Fruit fly (Drosophila melanogaster) whole organism, embryonic: ENCODE measurements around the gene Spt6.

Experiments
- Abd-B ChIP-seq: fragments of 200-800 bp; sonication (Bioruptor generic); optimal IDR thresholded peaks from 2 replicates; lab custom pipeline; 2018; ENCODE audit warnings: missing biosample characterization, mild to moderate bottlenecking, missing genetic modification characterization, moderate library complexity
- Bgb ChIP-seq: fragments of 200-800 bp; sonication (Bioruptor generic); IDR thresholded peaks from 2 replicates; pipeline ENCODE4 v1.3.6; 2022; ENCODE audit warnings: missing biosample characterization, missing genetic modification characterization; ENCODE audit not compliant: partially characterized antibody
- BtbVII ChIP-seq: fragments of 200-800 bp; sonication (Bioruptor generic); optimal IDR thresholded peaks from 3 replicates; lab custom pipeline; 2017; ENCODE audit warnings: missing biosample characterization, mild to moderate bottlenecking, missing genetic modification characterization
- CG11696 ChIP-seq: fragments of 200-800 bp; sonication (Bioruptor generic); IDR thresholded peaks from 2 replicates; pipeline ENCODE4 v1.3.6; 2022; ENCODE audit warnings: missing biosample characterization, missing genetic modification characterization
- CG12299 ChIP-seq: fragments of 200-800 bp; sonication (Bioruptor generic); optimal IDR thresholded peaks from 2 replicates; lab custom pipeline; 2018; ENCODE audit warnings: missing biosample characterization, mild to moderate bottlenecking, missing genetic modification characterization
- CG1233 ChIP-seq: fragments of 200-800 bp; sonication (Bioruptor generic); optimal IDR thresholded peaks from 4 replicates; lab custom pipeline; 2018; ENCODE audit warnings: missing biosample characterization, mild to moderate bottlenecking, missing genetic modification characterization
- CG12744 ChIP-seq: fragments of 200-800 bp; sonication (Bioruptor generic); optimal IDR thresholded peaks from 2 replicates; lab custom pipeline; 2016; ENCODE audit warnings: missing biosample characterization, missing genetic modification characterization
- CG14441 ChIP-seq: fragments of 200-800 bp; sonication (Bioruptor generic); IDR thresholded peaks from 2 replicates; pipeline ENCODE4 v1.3.6; 2022; ENCODE audit warnings: missing biosample characterization, missing genetic modification characterization
- CG15073 ChIP-seq: fragments of 200-800 bp; sonication (Bioruptor generic); optimal IDR thresholded peaks from 2 replicates; lab custom pipeline; 2016; ENCODE audit warnings: missing biosample characterization, missing genetic modification characterization
- CG17829 ChIP-seq: fragments of 200-800 bp; optimal IDR thresholded peaks from 2 replicates; lab custom pipeline; 2019; ENCODE audit warnings: missing biosample characterization, mild to moderate bottlenecking, missing genetic modification characterization, moderate library complexity
- CG17912 ChIP-seq: fragments of 200-800 bp; sonication (Bioruptor generic); optimal IDR thresholded peaks from 2 replicates; lab custom pipeline; 2018; ENCODE audit warnings: missing biosample characterization, mild to moderate bottlenecking, missing genetic modification characterization
- CG1832 ChIP-seq: fragments of 200-800 bp; sonication (Bioruptor generic); optimal IDR thresholded peaks from 2 replicates; lab custom pipeline; 2017; ENCODE audit warnings: missing biosample characterization, mild to moderate bottlenecking, missing genetic modification characterization, inconsistent platforms
- CG31365 ChIP-seq: fragments of 200-800 bp; sonication (Bioruptor generic); optimal IDR thresholded peaks from 2 replicates; lab custom pipeline; 2018; ENCODE audit warnings: missing biosample characterization, mild to moderate bottlenecking, missing genetic modification characterization
- CG3281 ChIP-seq: fragments of 200-800 bp; sonication (Bioruptor generic); optimal IDR thresholded peaks from 3 replicates; lab custom pipeline; 2017; ENCODE audit warnings: missing biosample characterization, mild to moderate bottlenecking, missing genetic modification characterization
- CG3726 ChIP-seq: fragments of 200-800 bp; sonication (Bioruptor generic); IDR thresholded peaks from 3 replicates; pipeline ENCODE4, ENCODE4 v1.3.6; 2022; ENCODE audit warnings: missing biosample characterization, missing genetic modification characterization
- CG4360 ChIP-seq: fragments of 200-800 bp; sonication (Bioruptor generic); IDR thresholded peaks from 2 replicates; pipeline ENCODE4 v1.3.6; 2022; ENCODE audit warnings: missing biosample characterization, missing genetic modification characterization
- CG7372 ChIP-seq: fragments of 200-800 bp; sonication (Bioruptor generic); IDR thresholded peaks from 2 replicates; pipeline ENCODE4 v1.3.6; 2022; ENCODE audit warnings: missing biosample characterization, missing genetic modification characterization
- CG7928 ChIP-seq: fragments of 200-800 bp; sonication (Bioruptor generic); optimal IDR thresholded peaks from 2 replicates; lab custom pipeline; 2017; ENCODE audit warnings: missing biosample characterization, mild to moderate bottlenecking, missing genetic modification characterization
- CG9609 ChIP-seq: fragments of 200-800 bp; sonication (Bioruptor generic); optimal IDR thresholded peaks from 3 replicates; lab custom pipeline; 2016; ENCODE audit warnings: missing biosample characterization, missing genetic modification characterization
- CTCF ChIP-seq: fragments of 200-800 bp; sonication (Bioruptor generic); optimal IDR thresholded peaks from 2 replicates; lab custom pipeline; 2017; ENCODE audit warnings: missing biosample characterization, mild to moderate bottlenecking, missing genetic modification characterization, moderate library complexity
- CrebB ChIP-seq: fragments of 200-800 bp; sonication (Bioruptor generic); optimal IDR thresholded peaks from 3 replicates; lab custom pipeline; 2018; ENCODE audit warnings: missing biosample characterization, mild to moderate bottlenecking, missing genetic modification characterization
- Dll ChIP-seq: fragments of 200-800 bp; sonication (Bioruptor generic); IDR thresholded peaks from 4 replicates; pipeline ENCODE4 v1.3.6; 2022; ENCODE audit warnings: missing biosample characterization, missing genetic modification characterization; ENCODE audit not compliant: partially characterized antibody
- Doc3 ChIP-seq: fragments of 200-800 bp; sonication (Bioruptor generic); IDR thresholded peaks from 3 replicates; pipeline ENCODE4 v1.3.6; 2022; ENCODE audit warnings: missing biosample characterization, missing genetic modification characterization; ENCODE audit not compliant: partially characterized antibody
- Dref ChIP-seq: fragments of 200-800 bp; sonication (Bioruptor generic); IDR thresholded peaks from 2 replicates; pipeline ENCODE4 v1.3.6; 2022; ENCODE audit warnings: missing biosample characterization, missing genetic modification characterization
- Drgx ChIP-seq: fragments of 200-800 bp; sonication (Bioruptor generic); IDR thresholded peaks from 2 replicates; pipeline ENCODE4 v1.3.6; 2022; ENCODE audit warnings: missing biosample characterization, missing genetic modification characterization
- E2f2 ChIP-seq: fragments of 200-800 bp; sonication (Bioruptor generic); IDR thresholded peaks from 2 replicates; pipeline ENCODE4 v1.3.6; 2022; ENCODE audit warnings: missing biosample characterization, missing genetic modification characterization
- HHEX ChIP-seq: fragments of 200-800 bp; sonication (Bioruptor generic); optimal IDR thresholded peaks from 3 replicates; lab custom pipeline; 2017; ENCODE audit warnings: missing biosample characterization, mild to moderate bottlenecking, missing genetic modification characterization, missing genetic modification reagents
- Kr ChIP-seq: fragments of 200-800 bp; sonication (Bioruptor generic); optimal IDR thresholded peaks from 2 replicates; lab custom pipeline; 2017; ENCODE audit warnings: missing biosample characterization, mild to moderate bottlenecking, missing genetic modification characterization
- Myb ChIP-seq: fragments of 200-800 bp; sonication (Bioruptor generic); optimal IDR thresholded peaks from 2 replicates; lab custom pipeline; 2016; ENCODE audit warnings: missing biosample characterization, missing genetic modification characterization
- Ptx1 ChIP-seq: fragments of 200-800 bp; sonication (Bioruptor generic); IDR thresholded peaks from 2 replicates; pipeline ENCODE4 v1.3.6; 2022; ENCODE audit warnings: missing biosample characterization, missing genetic modification characterization
- Sox102F ChIP-seq: fragments of 200-800 bp; sonication (Bioruptor generic); optimal IDR thresholded peaks from 2 replicates; lab custom pipeline; 2018; ENCODE audit warnings: missing biosample characterization, mild to moderate bottlenecking, missing genetic modification characterization, moderate library complexity
- Sry-δ ChIP-seq: fragments of 200-800 bp; sonication (Bioruptor generic); optimal IDR thresholded peaks from 2 replicates; lab custom pipeline; 2016; ENCODE audit warnings: missing biosample characterization, missing genetic modification characterization
- Taf1 ChIP-seq: fragments of 200-800 bp; sonication (Bioruptor generic); IDR thresholded peaks from 2 replicates; pipeline ENCODE4 v1.3.6; 2022; ENCODE audit warnings: missing biosample characterization, missing genetic modification characterization
- bbx ChIP-seq: fragments of 200-800 bp; sonication (Bioruptor generic); IDR thresholded peaks from 2 replicates; pipeline ENCODE4 v1.3.6; 2022; ENCODE audit warnings: missing biosample characterization, missing genetic modification characterization; ENCODE audit not compliant: partially characterized antibody
- grn ChIP-seq: fragments of 200-800 bp; sonication (Bioruptor generic); optimal IDR thresholded peaks from 3 replicates; lab custom pipeline; 2017; ENCODE audit warnings: missing biosample characterization, missing genetic modification characterization
- hbn ChIP-seq: fragments of 200-800 bp; sonication (Bioruptor generic); IDR thresholded peaks from 2 replicates; pipeline ENCODE4 v1.3.6; 2022; ENCODE audit warnings: missing biosample characterization, missing genetic modification characterization; ENCODE audit not compliant: partially characterized antibody
- ind ChIP-seq: fragments of 200-800 bp; sonication (Bioruptor generic); optimal IDR thresholded peaks from 3 replicates; lab custom pipeline; 2016; ENCODE audit warnings: missing biosample characterization, missing genetic modification characterization
- insv ChIP-seq, 2 experiments: fragments of 200-800 bp; sonication (Bioruptor generic); optimal IDR thresholded peaks; 3 replicates each; lab custom pipeline; 2016 to 2018; ENCODE audit warnings: missing biosample characterization in 2 of 2, missing genetic modification characterization in 2 of 2
- kni ChIP-seq: fragments of 200-800 bp; sonication (Bioruptor generic); optimal IDR thresholded peaks from 3 replicates; lab custom pipeline; 2017; ENCODE audit warnings: mild to moderate bottlenecking, missing biosample characterization, missing genetic modification reagents, missing genetic modification characterization
- mirr ChIP-seq: fragments of 200-800 bp; sonication (Bioruptor generic); optimal IDR thresholded peaks from 3 replicates; lab custom pipeline; 2018; ENCODE audit warnings: missing biosample characterization, mild to moderate bottlenecking, missing genetic modification characterization
- odd ChIP-seq: fragments of 200-800 bp; sonication (Bioruptor generic); optimal IDR thresholded peaks from 2 replicates; lab custom pipeline; 2017; ENCODE audit warnings: missing biosample characterization, mild to moderate bottlenecking, missing genetic modification characterization
- pb ChIP-seq: fragments of 200-800 bp; sonication (Bioruptor generic); optimal IDR thresholded peaks from 3 replicates; lab custom pipeline; 2016; ENCODE audit warnings: missing biosample characterization, missing genetic modification characterization
- row ChIP-seq: fragments of 200-800 bp; sonication (Bioruptor generic); IDR thresholded peaks from 3 replicates; pipeline ENCODE4 v1.3.6; 2022; ENCODE audit warnings: missing biosample characterization, missing genetic modification characterization
- sd ChIP-seq: fragments of 200-800 bp; sonication (Bioruptor generic); optimal IDR thresholded peaks from 3 replicates; lab custom pipeline; 2018; ENCODE audit warnings: missing biosample characterization, mild to moderate bottlenecking, missing genetic modification characterization, moderate library complexity
- sima ChIP-seq: fragments of 200-800 bp; sonication (Bioruptor generic); optimal IDR thresholded peaks from 2 replicates; lab custom pipeline; 2016; ENCODE audit warnings: missing biosample characterization, missing genetic modification characterization
- tap ChIP-seq: fragments of 200-800 bp; optimal IDR thresholded peaks from 3 replicates; lab custom pipeline; 2019; ENCODE audit warnings: missing biosample characterization, mild to moderate bottlenecking, missing genetic modification characterization, moderate library complexity
- twi ChIP-seq: fragments of 200-800 bp; optimal IDR thresholded peaks from 2 replicates; lab custom pipeline; 2019; ENCODE audit warnings: missing biosample characterization, mild to moderate bottlenecking, missing genetic modification characterization, moderate library complexity
- unc-4 ChIP-seq: fragments of 200-800 bp; sonication (Bioruptor generic); IDR thresholded peaks from 2 replicates; pipeline ENCODE4 v1.3.6; 2022; ENCODE audit warnings: missing biosample characterization, missing genetic modification characterization; ENCODE audit not compliant: partially characterized antibody
- unpg ChIP-seq: fragments of 200-800 bp; sonication (Bioruptor generic); optimal IDR thresholded peaks from 3 replicates; lab custom pipeline; 2018; ENCODE audit warnings: missing biosample characterization, mild to moderate bottlenecking, missing genetic modification characterization, moderate library complexity
- vvl ChIP-seq: fragments of 200-800 bp; sonication (Bioruptor generic); IDR thresholded peaks from 2 replicates; pipeline ENCODE4 v1.3.6; 2022; ENCODE audit warnings: missing biosample characterization, missing genetic modification characterization
- zfh2 ChIP-seq: fragments of 200-800 bp; sonication (Bioruptor generic); optimal IDR thresholded peaks from 2 replicates; lab custom pipeline; 2016; ENCODE audit warnings: missing biosample characterization, missing genetic modification characterization

Spt6 gene

DNA sequence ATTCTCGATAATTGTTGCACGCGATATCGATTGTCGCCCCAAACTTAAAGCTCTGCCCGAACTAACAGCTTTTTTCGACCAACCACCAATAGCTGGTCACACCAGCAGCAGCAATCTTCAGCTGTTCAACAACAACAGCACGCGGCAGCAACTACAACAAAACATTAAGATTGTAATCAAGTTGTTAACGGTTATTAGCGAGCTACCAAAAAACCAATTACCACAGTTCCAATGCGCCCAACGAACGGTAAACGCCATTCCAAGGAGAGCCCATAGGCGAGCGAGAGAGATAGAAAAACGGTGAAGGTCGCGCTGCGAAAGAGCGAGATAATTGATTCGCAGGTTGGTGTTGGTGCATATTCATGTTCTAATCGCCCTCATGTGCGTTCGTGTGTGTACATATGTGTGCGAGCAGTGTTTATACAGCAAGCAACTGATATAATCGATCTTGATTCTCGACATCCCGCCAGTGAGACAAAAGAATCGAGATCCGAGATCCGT lies 47.7 kb upstream of the Spt6 start, which contains the start of gene Efr (continued):
- TF ChIP-seq row (no peak; the same call in 2 of the 3 replicates), BtbVII (peak; percentile 13), sima (GFP tag; lab: Kevin White, UChicago) (no peak), CG15073 (GFP tag; lab: Kevin White, UChicago) (no peak), pb (GFP tag; lab: Kevin White, UChicago) (peak; percentile 2), Sox102F (GFP tag; lab: Kevin White, UChicago) (no peak), kni (GFP tag; lab: Kevin White, UChicago) (peak; percentile 55), CTCF (GFP tag; lab: Kevin White, UChicago) (no peak), CG11696 (no peak), unc-4 (GFP tag; lab: Robert Waterston, UW) (peak; percentile 52), CG31365 (tag; lab: Kevin White, UChicago) (no peak), Sry-δ (GFP tag; lab: Kevin White, UChicago) (peak; percentile 5), Kr (GFP tag; lab: Kevin White, UChicago) (no peak), Dll (GFP tag; lab: Robert Waterston, UW) (peak; percentile 60; the same call in 2 of the 4 replicates), CG7928 (GFP tag; lab: Kevin White, UChicago) (no peak), Dref (GFP tag; lab: Robert Waterston, UW) (peak; percentile 76), ind (GFP tag; lab: Kevin White, UChicago) (no peak), hbn (GFP tag; lab: Robert Waterston, UW) (peak; percentile 33; the same call in 1 of the 2 replicates), CG1233 (GFP tag; lab: Kevin White, UChicago) (peak; percentile 3), twi (tag; lab: Kevin White, UChicago) (no peak), Bgb (GFP tag; lab: Robert Waterston, UW) (no peak), Taf1 (GFP tag; lab: Robert Waterston, UW) (no peak), CG12299 (tag; lab: Kevin White, UChicago) (no peak), CG1832 (GFP tag; lab: Kevin White, UChicago) (peak; percentile 25), unpg (GFP tag; lab: Kevin White, UChicago) (peak; percentile 4), grn (GFP tag; lab: Kevin White, UChicago) (peak; percentile 97), CG4360 (GFP tag; lab: Robert Waterston, UW) (peak; percentile 72), Abd-B (GFP tag; lab: Kevin White, UChicago) (no peak), Ptx1 (GFP tag; lab: Robert Waterston, UW) (no peak), CrebB (tag; lab: Kevin White, UChicago) (peak; percentile 28), E2f2 (GFP tag; lab: Robert Waterston, UW) (peak; percentile 85), CG3281 (GFP tag; lab: Kevin White, UChicago) (peak; percentile 26), mirr (GFP tag; lab: Kevin White, UChicago) (peak; percentile 85), CG14441 (peak; percentile 28; the same call in 1 of the 2 replicates), tap (tag; lab: Kevin White, UChicago) (no peak), CG3726 (GFP tag; lab: Robert Waterston, UW) (no peak), sd (tag; lab: Kevin White, UChicago) (peak; percentile 80), CG17829 (tag; lab: Kevin White, UChicago) (no peak), zfh2 (GFP tag; lab: Kevin White, UChicago) (no peak), bbx (GFP tag; lab: Robert Waterston, UW) (0 out of 2 replicates have a peak, but pooled peaks have one; percentile 10), Drgx (no peak), CG9609 (GFP tag; lab: Kevin White, UChicago) (no peak), CG17912 (GFP tag; lab: Kevin White, UChicago) (no peak), insv (GFP tag; optimal IDR thresholded peaks at IDR 0.05; lab: Kevin White, UChicago) (no peak), vvl (GFP tag; lab: Robert Waterston, UW) (peak; percentile 32; the same call in 1 of the 2 replicates), HHEX (GFP tag; lab: Kevin White, UChicago) (peak; percentile 36), odd (no peak), Doc3 (GFP tag; lab: Robert Waterston, UW) (0 out of 3 replicates have a peak, but pooled peaks have one; percentile 14), CG12744 (GFP tag; lab: Kevin White, UChicago) (no peak), Myb (GFP tag; lab: Kevin White, UChicago) (peak; percentile 48), CG7372 (no peak)
